Worm (Caenorhabditis elegans): ENCODE results near the gene hgrs-1.

The hgrs-1 gene

DNA sequence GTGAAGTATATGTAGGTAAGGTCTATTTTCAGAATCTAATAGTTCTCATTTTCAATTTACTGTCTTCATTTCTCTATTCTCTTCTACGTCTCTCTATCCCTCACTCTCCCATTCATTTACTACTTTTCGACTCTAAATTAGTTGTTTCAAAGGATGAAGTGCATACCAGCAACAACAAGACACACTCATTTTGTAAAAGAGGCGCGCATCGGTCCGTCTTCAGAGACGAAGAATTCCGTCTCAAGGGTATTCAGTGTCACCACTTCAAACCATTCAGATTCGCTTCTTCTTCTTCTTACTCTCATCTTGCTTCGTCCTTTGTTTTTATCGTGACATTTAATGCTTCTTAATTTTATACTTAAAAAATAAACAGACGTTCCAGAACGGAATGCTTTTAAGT is 34.5 kb downstream of the hgrs-1 start:
- TF ChIP-seq ceh-18 (tag; optimal IDR thresholded peaks at IDR 0.05) (no peak), pha-4 (tag; optimal IDR thresholded peaks at IDR 0.05) (no peak), ceh-30 (tag; optimal IDR thresholded peaks at IDR 0.05) (no peak), sdc-2 (tag; optimal IDR thresholded peaks at IDR 0.05) (no peak), unc-3 (GFP tag; conservative IDR thresholded peaks at IDR 0.05) (no peak), unc-3 (tag; optimal IDR thresholded peaks at IDR 0.05) (no peak), ceh-45 (GFP tag; IDR thresholded peaks at IDR 0.05) (no peak), hlh-15 (tag; optimal IDR thresholded peaks at IDR 0.05) (no peak)

DNA sequence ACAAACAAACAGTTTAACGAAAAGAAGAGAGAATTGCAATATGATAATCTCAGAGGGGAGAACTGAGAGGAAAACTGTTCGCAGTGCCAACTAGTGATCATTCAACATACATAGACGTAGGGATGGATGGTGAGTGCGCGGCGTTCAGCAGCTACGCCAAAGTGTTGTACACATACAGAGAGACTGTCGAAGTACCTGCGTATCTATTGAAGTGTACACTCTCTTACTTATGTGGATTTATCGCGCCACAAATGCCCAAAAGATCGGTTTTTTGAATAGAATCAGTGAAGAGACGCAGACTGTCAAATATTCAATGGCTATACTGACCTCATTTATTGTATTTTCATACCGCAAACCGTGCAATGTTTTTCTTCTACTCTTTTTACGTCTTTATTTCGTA is 35.6 kb downstream of the hgrs-1 start:
- no peak for TF ChIP-seq sdc-2 (tag; optimal IDR thresholded peaks at IDR 0.05)
- no peak for TF ChIP-seq hlh-8 (tag; optimal IDR thresholded peaks at IDR 0.05)
- no peak for TF ChIP-seq Y22D7AL.16 (tag; optimal IDR thresholded peaks at IDR 0.05)
- TF ChIP-seq pqm-1 (tag; optimal IDR thresholded peaks at IDR 0.05): no peak
- no peak for TF ChIP-seq C08G9.2 (tag; optimal IDR thresholded peaks at IDR 0.05)
- TF ChIP-seq elt-2 (tag; optimal IDR thresholded peaks at IDR 0.05): no peak
- no peak for TF ChIP-seq eyg-1 (tag; optimal IDR thresholded peaks at IDR 0.05)
- no peak for TF ChIP-seq ceh-45 (GFP tag; IDR thresholded peaks at IDR 0.05)
- no peak for TF ChIP-seq K09A11.1 (tag; optimal IDR thresholded peaks at IDR 0.05; ENCODE audit: insufficient read depth)
- TF ChIP-seq pat-9 (tag; optimal IDR thresholded peaks at IDR 0.05): no peak
- TF ChIP-seq ref-2 (tag; optimal IDR thresholded peaks at IDR 0.05): peak; percentile 7
- no peak for TF ChIP-seq sox-2 (GFP tag; IDR thresholded peaks at IDR 0.05)
- TF ChIP-seq dve-1 (tag; optimal IDR thresholded peaks at IDR 0.05): peak; percentile 25

DNA sequence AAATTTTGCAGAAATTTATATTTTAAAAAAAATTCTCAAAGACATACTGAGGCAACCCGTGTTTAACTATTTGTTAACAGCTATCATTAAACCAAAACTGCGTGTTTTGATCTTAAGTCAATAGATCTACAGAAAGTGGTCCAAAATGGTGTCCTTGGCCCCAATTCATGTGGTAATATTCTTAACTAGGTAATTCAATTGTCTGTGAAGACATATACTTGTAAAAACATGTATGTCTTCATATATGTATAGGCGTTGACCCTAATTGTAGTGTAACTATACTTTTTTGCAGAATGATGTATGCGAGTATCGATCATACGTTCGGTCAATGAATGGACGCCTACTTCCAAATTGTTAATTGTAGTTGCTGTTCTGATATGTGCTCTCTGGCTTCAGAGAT is 36.2 kb downstream of the hgrs-1 start, which contains the start of gene C07G1.15:
Gene C07G1.15 (plus strand): TSS at position 301 of the 400 bp plus-strand sequence.
- TF ChIP-seq sdc-2 (tag; optimal IDR thresholded peaks at IDR 0.05): no peak
- TF ChIP-seq ceh-14 (tag; optimal IDR thresholded peaks at IDR 0.05): no peak
- TF ChIP-seq ceh-9 (tag; optimal IDR thresholded peaks at IDR 0.05): no peak
- TF ChIP-seq ceh-6 (GFP tag; optimal IDR thresholded peaks at IDR 0.05): no peak
- TF ChIP-seq rnt-1 (tag; optimal IDR thresholded peaks at IDR 0.05): no peak
- TF ChIP-seq gmeb-2 (tag; optimal IDR thresholded peaks at IDR 0.05): no peak
- no peak for TF ChIP-seq unc-42 (tag; optimal IDR thresholded peaks at IDR 0.05)
- no peak for TF ChIP-seq hlh-30 (tag; optimal IDR thresholded peaks at IDR 0.05; ENCODE audit: insufficient read depth)
- TF ChIP-seq syd-9 (tag; optimal IDR thresholded peaks at IDR 0.05): no peak
- no peak for TF ChIP-seq ceh-31 (tag; optimal IDR thresholded peaks at IDR 0.05)
- no peak for TF ChIP-seq ceh-24 (tag; optimal IDR thresholded peaks at IDR 0.05)
- TF ChIP-seq ceh-48 (tag; optimal IDR thresholded peaks at IDR 0.05): no peak
- TF ChIP-seq npax-4 (tag; optimal IDR thresholded peaks at IDR 0.05): no peak
- TF ChIP-seq che-1 (tag; optimal IDR thresholded peaks at IDR 0.05): no peak
- no peak for TF ChIP-seq ztf-16 (tag; optimal IDR thresholded peaks at IDR 0.05)
- no peak for TF ChIP-seq pros-1 (tag; optimal IDR thresholded peaks at IDR 0.05)
- no peak for TF ChIP-seq hlh-13 (GFP tag; optimal IDR thresholded peaks at IDR 0.05)
- TF ChIP-seq nhr-232 (tag; optimal IDR thresholded peaks at IDR 0.05): no peak
- TF ChIP-seq fkh-6 (tag; optimal IDR thresholded peaks at IDR 0.05): no peak

DNA sequence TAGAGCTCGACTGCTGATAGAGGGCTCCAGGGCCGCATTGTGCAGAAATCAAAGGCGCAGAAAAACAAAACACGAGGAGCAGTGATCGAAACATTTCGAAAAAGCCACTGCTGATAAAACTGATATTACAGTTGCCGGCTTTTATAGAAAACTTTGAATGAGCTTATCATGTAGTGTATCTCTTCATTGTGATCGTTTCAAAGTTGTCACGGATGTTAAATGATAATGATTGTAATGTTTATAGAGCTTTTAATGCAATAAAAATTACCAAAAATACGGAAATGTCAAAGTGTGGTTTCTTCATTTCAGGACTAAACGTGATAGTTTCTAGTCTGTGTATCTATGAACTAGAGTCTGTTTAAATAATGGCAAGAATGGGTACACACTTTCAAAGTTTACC is 37.2 kb downstream of the hgrs-1 start, which contains the start of gene clec-52:
Gene clec-52 (minus strand): TSS at position 101 of the 400 bp plus-strand sequence.
- TF ChIP-seq nhr-232 (tag; optimal IDR thresholded peaks at IDR 0.05) (no peak), tbx-7 (tag; optimal IDR thresholded peaks at IDR 0.05) (no peak), elt-4 (tag; optimal IDR thresholded peaks at IDR 0.05) (no peak), unc-55 (GFP tag; optimal IDR thresholded peaks at IDR 0.05) (no peak), ceh-45 (GFP tag; IDR thresholded peaks at IDR 0.05) (no peak), fax-1 (tag; optimal IDR thresholded peaks at IDR 0.05) (no peak), madf-2 (tag; optimal IDR thresholded peaks at IDR 0.05) (no peak), ceh-2 (tag; optimal IDR thresholded peaks at IDR 0.05) (no peak), ceh-31 (tag; optimal IDR thresholded peaks at IDR 0.05) (no peak), C38D4.7 (GFP tag; optimal IDR thresholded peaks at IDR 0.05) (no peak), ceh-18 (tag; optimal IDR thresholded peaks at IDR 0.05) (no peak), ceh-9 (tag; optimal IDR thresholded peaks at IDR 0.05) (no peak), ceh-48 (tag; optimal IDR thresholded peaks at IDR 0.05) (no peak), sox-2 (GFP tag; IDR thresholded peaks at IDR 0.05) (no peak), hlh-15 (tag; optimal IDR thresholded peaks at IDR 0.05) (no peak), C08G9.2 (tag; optimal IDR thresholded peaks at IDR 0.05) (no peak)
